Worm (Caenorhabditis elegans): Measurements from ENCODE around the gene C16C4.18.

ce11 chrII:1816053-1816452 is 45.1 kb downstream of the C16C4.18 start:
- TF ChIP-seq lin-32 (GFP tag; optimal IDR thresholded peaks at IDR 0.05): no peak
- TF ChIP-seq mep-1 (tag; optimal IDR thresholded peaks at IDR 0.05): no peak
- no peak for TF ChIP-seq nhr-237 (tag; optimal IDR thresholded peaks at IDR 0.05)
- TF ChIP-seq sem-2 (GFP tag; optimal IDR thresholded peaks at IDR 0.05): no peak
- no peak for TF ChIP-seq ztf-11 (tag; optimal IDR thresholded peaks at IDR 0.05)
- no peak for TF ChIP-seq unc-39 (tag; optimal IDR thresholded peaks at IDR 0.05)
- TF ChIP-seq nhr-12 (tag; optimal IDR thresholded peaks at IDR 0.05): no peak

Data from whole organism, mixed stage, embryonic.